Worm (Caenorhabditis elegans) whole organism, young adult: ENCODE results near the gene B0244.17.

Experiments used
- B0019.2 ChIP-seq: fragments of 200-800 bp; sonication (Bioruptor generic); conservative IDR thresholded peaks from 2 replicates; pipeline ENCODE4 v1.3.6; 2022; ENCODE audit warnings: missing genetic modification reagents, missing genetic modification characterization, missing compliant biosample characterization
- B0336.3 ChIP-seq: fragments of 200-800 bp; sonication (Bioruptor generic); IDR thresholded peaks from 2 replicates; pipeline ENCODE4 v1.3.6; 2022; ENCODE audit warnings: missing genetic modification characterization, missing compliant biosample characterization
- C06A6.2 ChIP-seq: fragments of 200-800 bp; sonication (Bioruptor generic); conservative IDR thresholded peaks from 2 replicates; pipeline ENCODE4 v1.3.6; 2022; ENCODE audit warnings: missing genetic modification characterization, missing compliant biosample characterization
- C17E4.6 ChIP-seq: fragments of 200-800 bp; sonication (Bioruptor generic); IDR thresholded peaks from 2 replicates; pipeline ENCODE4 v1.3.6; 2022; ENCODE audit warnings: missing genetic modification reagents, missing genetic modification characterization, missing compliant biosample characterization
- D2030.7 ChIP-seq: fragments of 200-800 bp; sonication (Bioruptor generic); IDR thresholded peaks from 2 replicates; pipeline ENCODE4 v1.3.6; 2022; ENCODE audit warnings: missing genetic modification reagents, missing genetic modification characterization, missing compliant biosample characterization
- F33H1.4 ChIP-seq: fragments of 200-800 bp; sonication (Bioruptor generic); IDR thresholded peaks from 2 replicates; pipeline ENCODE4 v1.3.6; 2022; ENCODE audit warnings: missing genetic modification reagents, missing genetic modification characterization, missing compliant biosample characterization
- F37B4.10 ChIP-seq: fragments of 200-800 bp; sonication (Bioruptor generic); IDR thresholded peaks from 2 replicates; pipeline ENCODE4 v1.3.6; 2022; ENCODE audit warnings: missing genetic modification characterization, missing compliant biosample characterization
- F39B2.1 ChIP-seq: fragments of 200-800 bp; sonication (Bioruptor generic); IDR thresholded peaks from 2 replicates; pipeline ENCODE4 v1.3.6; 2022; ENCODE audit warnings: missing genetic modification reagents, missing genetic modification characterization, missing compliant biosample characterization
- F49E8.2 ChIP-seq: sonication (generic microtip); optimal IDR thresholded peaks from 3 replicates; lab custom pipeline; 2017; ENCODE audit warnings: missing genetic modification characterization, mild to moderate bottlenecking, missing compliant biosample characterization, antibody characterized with exemption, moderate library complexity; ENCODE audit not compliant: insufficient read depth
- Y53G8AR.9 ChIP-seq: fragments of 200-800 bp; sonication (Bioruptor generic); conservative IDR thresholded peaks from 2 replicates; pipeline ENCODE4 v1.3.6; 2022; ENCODE audit warnings: missing genetic modification reagents, missing genetic modification characterization, missing compliant biosample characterization
- Y95B8A.8 ChIP-seq: fragments of 200-800 bp; sonication (Bioruptor generic); IDR thresholded peaks from 2 replicates; pipeline ENCODE4 v1.3.6; 2022; ENCODE audit warnings: missing genetic modification reagents, missing genetic modification characterization, missing compliant biosample characterization
- ZK185.1 ChIP-seq: sonication (generic microtip); optimal IDR thresholded peaks from 2 replicates; lab custom pipeline; 2016; ENCODE audit warnings: mild to moderate bottlenecking, missing genetic modification characterization, missing compliant biosample characterization; ENCODE audit not compliant: poor library complexity, severe bottlenecking
- athp-1 ChIP-seq: sonication (generic microtip); optimal IDR thresholded peaks from 2 replicates; lab custom pipeline; 2017; ENCODE audit warnings: mild to moderate bottlenecking, missing genetic modification characterization, missing compliant biosample characterization
- attf-3 ChIP-seq: fragments of 200-800 bp; sonication (Bioruptor generic); conservative IDR thresholded peaks from 2 replicates; pipeline ENCODE4 v1.3.6; 2022; ENCODE audit warnings: missing genetic modification reagents, missing genetic modification characterization, missing compliant biosample characterization
- attf-5 ChIP-seq: fragments of 200-800 bp; sonication (Bioruptor generic); optimal IDR thresholded peaks from 2 replicates; lab custom pipeline; 2018; ENCODE audit warnings: mild to moderate bottlenecking, missing genetic modification characterization, missing compliant biosample characterization
- attf-6 ChIP-seq: fragments of 200-800 bp; sonication (Bioruptor generic); IDR thresholded peaks from 2 replicates; pipeline ENCODE4 v1.3.6; 2022; ENCODE audit warnings: missing genetic modification reagents, missing genetic modification characterization, missing compliant biosample characterization
- bed-2 ChIP-seq: fragments of 200-800 bp; sonication (Bioruptor generic); IDR thresholded peaks from 2 replicates; pipeline ENCODE4 v1.3.6; 2022; ENCODE audit warnings: missing genetic modification reagents, missing genetic modification characterization, missing compliant biosample characterization
- ceh-91 ChIP-seq: fragments of 200-800 bp; sonication (Bioruptor generic); IDR thresholded peaks from 2 replicates; pipeline ENCODE4 v1.3.6; 2022; ENCODE audit warnings: missing genetic modification reagents, missing genetic modification characterization, missing compliant biosample characterization
- die-1 ChIP-seq: sonication (generic microtip); optimal IDR thresholded peaks from 2 replicates; lab custom pipeline; 2016; ENCODE audit warnings: missing genotype, mild to moderate bottlenecking, missing genetic modification characterization, missing compliant biosample characterization
- dox-1 ChIP-seq: fragments of 200-800 bp; sonication (Bioruptor generic); IDR thresholded peaks from 2 replicates; pipeline ENCODE4 v1.3.6; 2022; ENCODE audit warnings: missing genetic modification reagents, missing genetic modification characterization, missing compliant biosample characterization
- dpff-1 ChIP-seq: sonication (generic microtip); optimal IDR thresholded peaks from 2 replicates; lab custom pipeline; 2017; ENCODE audit warnings: mild to moderate bottlenecking, missing genetic modification characterization, missing compliant biosample characterization
- efl-1 ChIP-seq: fragments of 150-350 bp; optimal IDR thresholded peaks from 2 replicates; lab custom pipeline; 2014; ENCODE audit warnings: missing biosample characterization, missing genetic modification reagents, missing genetic modification characterization
- gei-17 ChIP-seq: fragments of 200-800 bp; sonication (Bioruptor generic); optimal IDR thresholded peaks from 2 replicates; lab custom pipeline; 2018; ENCODE audit warnings: mild to moderate bottlenecking, missing genetic modification characterization, missing compliant biosample characterization
- hmg-20 ChIP-seq: fragments of 200-800 bp; sonication (Bioruptor generic); IDR thresholded peaks from 2 replicates; pipeline ENCODE4 v1.3.6; 2022; ENCODE audit warnings: missing genetic modification reagents, missing genetic modification characterization, missing compliant biosample characterization
- hrde-1 ChIP-seq: sonication (generic microtip); optimal IDR thresholded peaks from 2 replicates; lab custom pipeline; 2016; ENCODE audit warnings: missing genetic modification characterization, mild to moderate bottlenecking, missing compliant biosample characterization, moderate library complexity, missing genotype, missing genetic modification reagents, borderline replicate concordance
- hsf-1 ChIP-seq: fragments of 200-800 bp; sonication (Bioruptor generic); IDR thresholded peaks from 2 replicates; pipeline ENCODE4 v1.3.6; 2022; ENCODE audit warnings: missing genetic modification reagents, missing genetic modification characterization, missing compliant biosample characterization
- let-526 ChIP-seq: fragments of 200-800 bp; sonication (Bioruptor generic); IDR thresholded peaks from 2 replicates; pipeline ENCODE4 v1.3.6; 2022; ENCODE audit warnings: missing genetic modification reagents, missing genetic modification characterization, missing compliant biosample characterization
- lin-26 ChIP-seq: fragments of 200-800 bp; sonication (Bioruptor generic); IDR thresholded peaks from 2 replicates; pipeline ENCODE4 v1.3.6; 2022; ENCODE audit warnings: missing genetic modification reagents, missing genetic modification characterization, missing compliant biosample characterization
- lin-54 ChIP-seq: fragments of 200-800 bp; sonication (Bioruptor generic); optimal IDR thresholded peaks from 2 replicates; lab custom pipeline; 2018; ENCODE audit warnings: mild to moderate bottlenecking, missing genetic modification characterization, missing compliant biosample characterization
- madf-6 ChIP-seq: fragments of 200-800 bp; sonication (Bioruptor generic); IDR thresholded peaks from 2 replicates; pipeline ENCODE4 v1.3.6; 2022; ENCODE audit warnings: missing genetic modification reagents, missing genetic modification characterization, missing compliant biosample characterization
- mxl-1 ChIP-seq: sonication (generic microtip); optimal IDR thresholded peaks from 2 replicates; lab custom pipeline; 2016; ENCODE audit warnings: missing genetic modification characterization, missing compliant biosample characterization
- nhr-120 ChIP-seq: fragments of 200-800 bp; sonication (Bioruptor generic); IDR thresholded peaks from 2 replicates; pipeline ENCODE4 v1.3.6; 2022; ENCODE audit warnings: missing genetic modification characterization, missing compliant biosample characterization
- nhr-179 ChIP-seq: sonication (generic microtip); optimal IDR thresholded peaks from 2 replicates; lab custom pipeline; 2016; ENCODE audit warnings: mild to moderate bottlenecking, missing genetic modification characterization, missing compliant biosample characterization
- nhr-80 ChIP-seq: sonication (generic microtip); optimal IDR thresholded peaks from 2 replicates; lab custom pipeline; 2016; ENCODE audit warnings: missing genetic modification characterization, missing compliant biosample characterization
- pha-4 ChIP-seq: fragments of 150-350 bp; sonication (generic microtip); optimal IDR thresholded peaks from 2 replicates; lab custom pipeline; 2014; ENCODE audit warnings: missing biosample characterization, missing genetic modification reagents, missing genetic modification characterization
- rpc-1 ChIP-seq, 2 experiments: fragments of 150-350 bp in 1 of 2; sonication (generic microtip) in 1 of 2; optimal IDR thresholded peaks; 2 replicates each; lab custom pipeline; 2014 to 2018; ENCODE audit warnings: missing biosample characterization in 1 of 2, missing genetic modification characterization in 1 of 2, missing genetic modification reagents in 1 of 2, missing genotype in 1 of 2
- snpc-1.1 ChIP-seq: sonication (generic microtip); optimal IDR thresholded peaks from 2 replicates; lab custom pipeline; 2017; ENCODE audit warnings: missing genetic modification characterization, mild to moderate bottlenecking, missing compliant biosample characterization, antibody characterized with exemption, moderate library complexity, missing genotype, missing genetic modification reagents; ENCODE audit not compliant: insufficient read depth
- snpc-1.3 ChIP-seq: sonication (generic microtip); optimal IDR thresholded peaks from 2 replicates; lab custom pipeline; 2017; ENCODE audit warnings: missing genetic modification characterization, mild to moderate bottlenecking, missing compliant biosample characterization, antibody characterized with exemption, moderate library complexity, missing genotype, missing genetic modification reagents; ENCODE audit not compliant: insufficient read depth
- snpc-3.4 ChIP-seq: sonication (generic microtip); optimal IDR thresholded peaks from 2 replicates; lab custom pipeline; 2017; ENCODE audit warnings: missing genetic modification characterization, mild to moderate bottlenecking, missing compliant biosample characterization, antibody characterized with exemption, moderate library complexity, missing genotype, missing genetic modification reagents
- somi-1 ChIP-seq: fragments of 200-800 bp; sonication (Bioruptor generic); optimal IDR thresholded peaks from 2 replicates; lab custom pipeline; 2018; ENCODE audit warnings: mild to moderate bottlenecking, missing genetic modification characterization, missing compliant biosample characterization
- tbx-9 ChIP-seq: sonication (generic microtip); optimal IDR thresholded peaks from 2 replicates; lab custom pipeline; 2016; ENCODE audit warnings: borderline replicate concordance, missing genetic modification characterization, inconsistent platforms, missing compliant biosample characterization
- tlf-1 ChIP-seq: fragments of 200-800 bp; sonication (Bioruptor generic); optimal IDR thresholded peaks from 2 replicates; lab custom pipeline; 2018; ENCODE audit warnings: mild to moderate bottlenecking, missing genetic modification characterization, missing compliant biosample characterization
- unc-62 ChIP-seq: fragments of 150-350 bp; optimal IDR thresholded peaks from 2 replicates; lab custom pipeline; 2014; ENCODE audit warnings: missing biosample characterization, missing genetic modification reagents, missing genetic modification characterization
- xnd-1 ChIP-seq: sonication (generic microtip); optimal IDR thresholded peaks from 2 replicates; lab custom pipeline; 2016; ENCODE audit warnings: missing genotype, missing genetic modification reagents, missing genetic modification characterization, missing compliant biosample characterization
- ztf-25 ChIP-seq: fragments of 200-800 bp; sonication (Bioruptor generic); IDR thresholded peaks from 2 replicates; pipeline ENCODE4 v1.3.6; 2022; ENCODE audit warnings: missing genetic modification reagents, missing genetic modification characterization, missing compliant biosample characterization

Gene B0244.17

DNA sequence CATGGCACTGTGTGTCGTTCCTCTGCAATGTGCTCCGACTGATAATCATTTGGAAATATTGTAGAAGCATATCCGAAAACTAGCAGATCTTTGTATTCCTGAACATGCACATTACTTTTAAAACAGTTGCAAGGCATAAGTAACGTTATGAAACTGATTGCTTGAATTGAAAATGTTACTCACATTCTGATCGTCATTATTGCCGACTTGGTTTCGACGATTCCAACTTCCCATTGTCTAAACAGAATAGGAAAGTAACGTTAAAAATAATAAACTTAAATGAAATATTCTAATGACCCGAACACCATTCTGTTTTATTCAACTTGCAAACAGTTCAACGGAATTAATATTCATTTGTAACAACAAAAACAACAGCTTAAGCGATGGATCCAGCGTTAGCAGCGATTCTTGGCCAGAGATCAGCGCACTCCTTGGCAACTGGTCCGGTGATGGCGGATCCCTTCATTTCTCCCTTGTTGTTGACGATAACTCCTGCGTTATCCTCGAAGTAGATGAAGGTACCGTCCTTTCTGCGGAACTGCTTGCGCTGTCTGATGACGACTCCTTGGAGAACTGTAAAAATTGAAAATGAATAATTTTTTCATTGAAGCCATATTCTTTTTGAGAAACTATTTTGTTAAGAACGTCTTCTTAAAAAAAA, 27.7 kb upstream of the B0244.17 start, which contains the start of gene swp-1 (continued):
- TF ChIP-seq F39B2.1 (GFP tag; lab: Robert Waterston, UW) (no peak), snpc-1.1 (tag; lab: Kevin White, UChicago) (peak; percentile 57), xnd-1 (tag; lab: Kevin White, UChicago) (peak; percentile 34), C17E4.6 (GFP tag; lab: Robert Waterston, UW) (0 out of 2 replicates have a peak, but pooled peaks have one; percentile 45), hsf-1 (GFP tag; lab: Robert Waterston, UW) (peak; percentile 60), lin-54 (GFP tag; lab: Kevin White, UChicago) (peak; percentile 65), efl-1 (GFP tag; lab: Kevin White, UChicago) (peak; percentile 19), unc-62 (no peak), snpc-1.3 (tag; lab: Kevin White, UChicago) (no peak), hmg-20 (no peak), B0336.3 (GFP tag; lab: Robert Waterston, UW) (peak; percentile 97), dox-1 (no peak), let-526 (GFP tag; lab: Robert Waterston, UW) (no peak), F33H1.4 (GFP tag; lab: Robert Waterston, UW) (peak; percentile 46), die-1 (tag; lab: Kevin White, UChicago) (peak; percentile 50), somi-1 (GFP tag; lab: Kevin White, UChicago) (no peak), Y95B8A.8 (GFP tag; lab: Robert Waterston, UW) (no peak), attf-6 (GFP tag; lab: Robert Waterston, UW) (peak; percentile 76), F49E8.2 (peak; percentile 38), ztf-25 (GFP tag; lab: Robert Waterston, UW) (no peak), tlf-1 (GFP tag; lab: Kevin White, UChicago) (peak; percentile 54), madf-6 (GFP tag; lab: Robert Waterston, UW) (peak; percentile 78), hrde-1 (tag; lab: Kevin White, UChicago) (peak; percentile 12), tbx-9 (no peak), Y53G8AR.9 (peak; percentile 68; the same call in 1 of the 2 replicates), F37B4.10 (GFP tag; lab: Robert Waterston, UW) (no peak), D2030.7 (GFP tag; lab: Robert Waterston, UW) (no peak), nhr-179 (tag; lab: Kevin White, UChicago) (no peak), athp-1 (tag; lab: Kevin White, UChicago) (peak; percentile 46), ceh-91 (GFP tag; lab: Robert Waterston, UW) (no peak)

DNA sequence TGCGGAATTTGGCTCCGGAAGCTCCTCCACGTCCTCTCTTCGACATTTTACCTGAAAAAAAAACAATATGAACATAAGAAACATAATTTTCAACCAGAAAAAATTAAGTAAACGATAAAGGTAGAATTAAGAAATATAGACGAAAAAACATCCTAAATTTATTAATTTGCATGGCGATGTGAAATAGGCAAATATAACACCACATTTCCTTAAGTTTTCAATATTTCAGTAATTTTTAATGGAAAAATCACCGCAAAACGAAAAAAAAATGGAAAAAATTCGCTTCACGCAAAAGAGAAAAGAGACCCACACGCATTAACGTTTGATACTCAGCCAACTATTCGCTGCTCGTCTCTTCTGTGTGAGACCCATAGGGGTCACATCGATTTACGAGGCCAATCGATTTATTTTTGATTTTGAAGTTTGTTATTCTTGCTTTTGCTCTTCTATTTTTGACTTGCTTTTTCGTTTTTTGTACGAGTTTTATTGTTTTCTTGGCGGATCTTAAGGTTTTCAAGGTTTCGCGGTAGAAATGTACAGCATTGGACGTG, 26.9 kb upstream of the B0244.17 start, which contains the start of gene rpl-23:
Gene rpl-23 (minus strand): TSS at position 51 of the 551 bp plus-strand sequence.
- peak; percentile 57 for TF ChIP-seq attf-3 (GFP tag; lab: Robert Waterston, UW)
- no peak for TF ChIP-seq mxl-1 (tag; lab: Kevin White, UChicago)
- TF ChIP-seq snpc-3.4 = peak; percentile 87
- TF ChIP-seq F33H1.4 (GFP tag; lab: Robert Waterston, UW) = peak; percentile 98
- TF ChIP-seq rpc-1 (optimal IDR thresholded peaks at IDR 0.05; lab: Kevin White, UChicago) = no peak
- no peak for TF ChIP-seq rpc-1 (tag; optimal IDR thresholded peaks at IDR 0.05; lab: Kevin White, UChicago)
- TF ChIP-seq gei-17 (GFP tag; lab: Kevin White, UChicago) = no peak
- TF ChIP-seq attf-5 (GFP tag; lab: Kevin White, UChicago) = peak; percentile 91
- peak; percentile 54 for TF ChIP-seq snpc-1.1 (tag; lab: Kevin White, UChicago)
- TF ChIP-seq pha-4 (tag; lab: Kevin White, UChicago) = peak; percentile 18
- no peak for TF ChIP-seq nhr-120 (GFP tag; lab: Robert Waterston, UW)
- peak; percentile 48; the same call in 1 of the 2 replicates for TF ChIP-seq B0019.2 (GFP tag; lab: Robert Waterston, UW)
- no peak for TF ChIP-seq F37B4.10 (GFP tag; lab: Robert Waterston, UW)
- TF ChIP-seq dpff-1 (tag; lab: Kevin White, UChicago) = no peak
- TF ChIP-seq nhr-80 (tag; lab: Kevin White, UChicago) = peak; percentile 5
- TF ChIP-seq lin-26 = no peak
- 0 out of 2 replicates have a peak, but pooled peaks have one; percentile 19 for TF ChIP-seq C06A6.2 (GFP tag; lab: Robert Waterston, UW)
- TF ChIP-seq ZK185.1 (tag; lab: Kevin White, UChicago) = peak; percentile 81
- TF ChIP-seq Y95B8A.8 (GFP tag; lab: Robert Waterston, UW) = peak; percentile 74; the same call in 1 of the 2 replicates
- TF ChIP-seq bed-2 (GFP tag; lab: Robert Waterston, UW) = no peak
